Fruit fly (Drosophila melanogaster): Measurements from ENCODE around the gene CG3285.

Gene CG3285

DNA sequence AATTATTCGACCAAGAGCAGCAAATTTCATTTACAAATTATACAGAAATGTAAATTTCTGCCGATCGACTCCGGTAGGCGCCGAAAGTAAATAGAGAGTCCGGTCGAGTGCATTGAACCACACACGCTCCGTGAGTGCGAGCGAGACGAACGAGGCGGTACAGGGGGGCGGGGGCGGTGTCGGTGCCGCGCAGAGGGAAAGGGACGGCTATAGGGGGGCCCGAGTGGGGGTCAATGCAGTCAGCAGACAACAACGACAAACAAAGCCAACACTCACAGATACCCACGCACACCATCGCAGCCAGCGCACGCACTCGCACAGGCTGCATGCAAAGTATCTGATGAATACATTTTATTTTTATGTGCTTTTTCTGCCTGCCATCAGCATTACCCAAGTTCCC, 8.7 kb downstream of the CG3285 start (continued):
- TF ChIP-seq CG9932 (GFP tag; IDR thresholded peaks at IDR 0.05) (no peak), CG2678 (tag; optimal IDR thresholded peaks at IDR 0.05) (no peak), CG2116 (GFP tag; optimal IDR thresholded peaks at IDR 0.05) (no peak), gcm2 (GFP tag; optimal IDR thresholded peaks at IDR 0.05) (no peak), Opbp (GFP tag; IDR thresholded peaks at IDR 0.05; ENCODE audit: partially characterized antibody) (0 out of 3 replicates have a peak, but pooled peaks have one; percentile 36), Kr (GFP tag; optimal IDR thresholded peaks at IDR 0.05) (no peak), CG10543 (GFP tag; optimal IDR thresholded peaks at IDR 0.05) (peak; percentile 16), mam (GFP tag; optimal IDR thresholded peaks at IDR 0.05) (no peak), NC2α (GFP tag; optimal IDR thresholded peaks at IDR 0.05) (no peak), CG17328 (GFP tag; IDR thresholded peaks at IDR 0.05) (peak; percentile 20; the same call in 1 of the 2 replicates), CG33557 (GFP tag; optimal IDR thresholded peaks at IDR 0.05) (no peak), HmgZ (tag; optimal IDR thresholded peaks at IDR 0.05) (no peak), oc (tag; optimal IDR thresholded peaks at IDR 0.05) (no peak), H2.0 (GFP tag; IDR thresholded peaks at IDR 0.05) (no peak), Usf (GFP tag; optimal IDR thresholded peaks at IDR 0.05) (no peak), E2f2 (GFP tag; IDR thresholded peaks at IDR 0.05) (no peak), sr (GFP tag; IDR thresholded peaks at IDR 0.05) (peak; percentile 87), HLHmδ (GFP tag; optimal IDR thresholded peaks at IDR 0.05) (peak; percentile 83), CG11723 (GFP tag; optimal IDR thresholded peaks at IDR 0.05) (no peak), CG30020 (tag; optimal IDR thresholded peaks at IDR 0.05) (no peak), Vsx1 (GFP tag; optimal IDR thresholded peaks at IDR 0.05) (no peak), Atf-2 (GFP tag; optimal IDR thresholded peaks at IDR 0.05) (no peak), Dad (GFP tag; optimal IDR thresholded peaks at IDR 0.05) (no peak), z (GFP tag; IDR thresholded peaks at IDR 0.05) (peak; percentile 83), so (GFP tag; IDR thresholded peaks at IDR 0.05) (0 out of 3 replicates have a peak, but pooled peaks have one; percentile 26), CG6765 (GFP tag; optimal IDR thresholded peaks at IDR 0.05) (no peak), CG5245 (GFP tag; optimal IDR thresholded peaks at IDR 0.05) (no peak), Chrac-16 (GFP tag; optimal IDR thresholded peaks at IDR 0.05) (no peak), Blimp-1 (GFP tag; optimal IDR thresholded peaks at IDR 0.05) (peak; percentile 18), grn (GFP tag; optimal IDR thresholded peaks at IDR 0.05) (no peak), pan (optimal IDR thresholded peaks at IDR 0.05) (no peak), pan (GFP tag; optimal IDR thresholded peaks at IDR 0.05 in 1 of 2, IDR thresholded peaks at IDR 0.05 in 1 of 2) (peak in 1 of 2 experiments; percentile 49), CG3065 (GFP tag; optimal IDR thresholded peaks at IDR 0.05) (no peak), chinmo (GFP tag; IDR thresholded peaks at IDR 0.05; ENCODE audit: partially characterized antibody) (0 out of 4 replicates have a peak, but pooled peaks have one; percentile 5), Oaz (GFP tag; IDR thresholded peaks at IDR 0.05) (no peak), hb (GFP tag; IDR thresholded peaks at IDR 0.05; ENCODE audit: partially characterized antibody) (no peak), Neu2 (GFP tag; optimal IDR thresholded peaks at IDR 0.05; ENCODE audit: borderline replicate concordance) (no peak), BEAF-32 (GFP tag; optimal IDR thresholded peaks at IDR 0.05) (no peak), CG10147 (GFP tag; optimal IDR thresholded peaks at IDR 0.05) (no peak), org-1 (GFP tag; optimal IDR thresholded peaks at IDR 0.05) (no peak), CG31365 (tag; optimal IDR thresholded peaks at IDR 0.05) (no peak), CG7963 (GFP tag; IDR thresholded peaks at IDR 0.05; ENCODE audit: partially characterized antibody) (no peak), lilli (GFP tag; optimal IDR thresholded peaks at IDR 0.05) (no peak), sug (tag; optimal IDR thresholded peaks at IDR 0.05) (peak; percentile 55), nom (GFP tag; optimal IDR thresholded peaks at IDR 0.05) (peak; percentile 31), h (optimal IDR thresholded peaks at IDR 0.05) (no peak), bbx (GFP tag; IDR thresholded peaks at IDR 0.05; ENCODE audit: partially characterized antibody) (peak; percentile 28; the same call in 1 of the 2 replicates), kni (GFP tag; optimal IDR thresholded peaks at IDR 0.05) (peak; percentile 75), D (optimal IDR thresholded peaks at IDR 0.05) (no peak), D (GFP tag; optimal IDR thresholded peaks at IDR 0.05) (no peak), CG8944 (GFP tag; optimal IDR thresholded peaks at IDR 0.05) (no peak)

All from whole organism, embryonic.